Worm (Caenorhabditis elegans): ENCODE data around the gene wsp-1.

The wsp-1 gene

DNA sequence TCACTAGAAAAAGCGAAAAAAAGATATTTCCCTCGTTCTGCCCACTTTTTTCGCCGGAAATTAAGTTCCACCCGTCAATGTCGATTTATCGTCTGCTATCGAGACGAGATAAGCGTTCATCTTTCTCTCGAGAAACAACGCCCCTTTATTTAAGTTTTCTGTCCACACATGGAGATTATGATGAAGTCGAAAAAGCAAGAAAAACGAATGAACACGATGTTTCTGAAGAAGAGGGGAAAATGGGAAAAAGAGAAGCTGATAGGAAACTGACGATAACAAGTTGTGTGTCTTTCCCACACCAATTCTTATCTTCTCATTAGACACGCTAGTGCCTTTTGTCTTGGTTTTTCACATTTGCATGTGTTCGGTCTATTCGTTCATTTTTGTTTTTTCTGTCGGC lies 24.0 kb downstream of the wsp-1 start (continued):
- TF ChIP-seq sptf-1 (tag; optimal IDR thresholded peaks at IDR 0.05) (no peak), Y116A8C.19 (tag; optimal IDR thresholded peaks at IDR 0.05; ENCODE audit: borderline replicate concordance) (no peak)

DNA sequence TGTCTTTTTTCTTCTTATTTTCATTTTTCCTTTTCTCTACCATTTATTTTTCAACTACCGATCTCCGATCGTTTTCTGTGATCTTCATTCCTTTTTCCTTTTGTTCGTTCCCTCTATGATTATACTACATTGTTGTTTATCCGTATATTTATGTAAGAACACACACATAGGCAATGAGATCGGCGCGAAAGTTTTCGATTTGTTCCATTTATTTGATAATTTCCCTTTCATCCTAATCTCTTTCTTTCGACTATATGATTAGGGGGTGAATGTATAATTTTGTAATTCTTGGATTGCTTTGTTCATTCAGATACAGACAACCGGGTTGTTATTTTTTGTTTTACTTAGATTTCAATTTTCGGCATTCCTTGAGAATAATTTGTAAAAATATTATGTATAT lies 25.1 kb downstream of the wsp-1 start:
- TF ChIP-seq blmp-1 (tag; optimal IDR thresholded peaks at IDR 0.05) (peak; percentile 85), hpl-2 (GFP tag; optimal IDR thresholded peaks at IDR 0.05) (no peak), efl-1 (optimal IDR thresholded peaks at IDR 0.05) (no peak), efl-1 (GFP tag; optimal IDR thresholded peaks at IDR 0.05 in 1 of 2) (peak in 1 of 2 experiments; percentile 18)

DNA sequence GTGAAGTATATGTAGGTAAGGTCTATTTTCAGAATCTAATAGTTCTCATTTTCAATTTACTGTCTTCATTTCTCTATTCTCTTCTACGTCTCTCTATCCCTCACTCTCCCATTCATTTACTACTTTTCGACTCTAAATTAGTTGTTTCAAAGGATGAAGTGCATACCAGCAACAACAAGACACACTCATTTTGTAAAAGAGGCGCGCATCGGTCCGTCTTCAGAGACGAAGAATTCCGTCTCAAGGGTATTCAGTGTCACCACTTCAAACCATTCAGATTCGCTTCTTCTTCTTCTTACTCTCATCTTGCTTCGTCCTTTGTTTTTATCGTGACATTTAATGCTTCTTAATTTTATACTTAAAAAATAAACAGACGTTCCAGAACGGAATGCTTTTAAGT lies 27.4 kb downstream of the wsp-1 start:
- TF ChIP-seq blmp-1 (tag; optimal IDR thresholded peaks at IDR 0.05), result peak; percentile 7
- peak; percentile 75 for TF ChIP-seq nhr-85 (tag)
- peak; percentile 51 for TF ChIP-seq lin-14 (GFP tag; optimal IDR thresholded peaks at IDR 0.05)
- TF ChIP-seq fos-1 (tag; optimal IDR thresholded peaks at IDR 0.05), result no peak
- no peak for TF ChIP-seq alr-1 (tag; optimal IDR thresholded peaks at IDR 0.05; ENCODE audit: borderline replicate concordance)

DNA sequence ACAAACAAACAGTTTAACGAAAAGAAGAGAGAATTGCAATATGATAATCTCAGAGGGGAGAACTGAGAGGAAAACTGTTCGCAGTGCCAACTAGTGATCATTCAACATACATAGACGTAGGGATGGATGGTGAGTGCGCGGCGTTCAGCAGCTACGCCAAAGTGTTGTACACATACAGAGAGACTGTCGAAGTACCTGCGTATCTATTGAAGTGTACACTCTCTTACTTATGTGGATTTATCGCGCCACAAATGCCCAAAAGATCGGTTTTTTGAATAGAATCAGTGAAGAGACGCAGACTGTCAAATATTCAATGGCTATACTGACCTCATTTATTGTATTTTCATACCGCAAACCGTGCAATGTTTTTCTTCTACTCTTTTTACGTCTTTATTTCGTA lies 28.5 kb downstream of the wsp-1 start:
- peak; percentile 50 for TF ChIP-seq nhr-77 (tag; optimal IDR thresholded peaks at IDR 0.05)
- TF ChIP-seq nhr-12 (tag; optimal IDR thresholded peaks at IDR 0.05), result no peak
- TF ChIP-seq nhr-20 (tag; optimal IDR thresholded peaks at IDR 0.05), result peak; percentile 19
- peak; percentile 64 for TF ChIP-seq nhr-85 (tag)
- TF ChIP-seq elt-3 (tag; optimal IDR thresholded peaks at IDR 0.05), result peak in 2 of 6 experiments; percentile 11 to 48
- TF ChIP-seq lin-14 (GFP tag; optimal IDR thresholded peaks at IDR 0.05), result peak; percentile 69
- no peak for TF ChIP-seq lin-39 (tag; optimal IDR thresholded peaks at IDR 0.05)
- TF ChIP-seq efl-1 (optimal IDR thresholded peaks at IDR 0.05), result no peak
- peak in 1 of 2 experiments; percentile 50 for TF ChIP-seq efl-1 (GFP tag; optimal IDR thresholded peaks at IDR 0.05 in 1 of 2)
- peak; percentile 10 for TF ChIP-seq skn-1 (tag; optimal IDR thresholded peaks at IDR 0.05)
- no peak for TF ChIP-seq lin-35 (GFP tag; optimal IDR thresholded peaks at IDR 0.05)
- TF ChIP-seq mep-1 (tag; optimal IDR thresholded peaks at IDR 0.05), result peak; percentile 31
- TF ChIP-seq sup-37 (GFP tag; optimal IDR thresholded peaks at IDR 0.05), result no peak
- TF ChIP-seq pax-3 (tag; optimal IDR thresholded peaks at IDR 0.05), result no peak
- TF ChIP-seq lsy-2 (tag; optimal IDR thresholded peaks at IDR 0.05), result peak in 1 of 2 experiments; percentile 14
- no peak for TF ChIP-seq vab-15 (tag; optimal IDR thresholded peaks at IDR 0.05)
- TF ChIP-seq blmp-1 (tag; optimal IDR thresholded peaks at IDR 0.05), result peak; percentile 67
- TF ChIP-seq isw-1 (GFP tag; IDR thresholded peaks at IDR 0.05), result no peak
- no peak for TF ChIP-seq hpl-2 (GFP tag; optimal IDR thresholded peaks at IDR 0.05)
- TF ChIP-seq ama-1 (optimal IDR thresholded peaks at IDR 0.05), result no peak
- TF ChIP-seq tlp-1 (tag; optimal IDR thresholded peaks at IDR 0.05), result no peak
- no peak for TF ChIP-seq ceh-82 (tag; optimal IDR thresholded peaks at IDR 0.05)
- no peak for TF ChIP-seq ces-1 (GFP tag; optimal IDR thresholded peaks at IDR 0.05)
- TF ChIP-seq snu-23 (GFP tag; optimal IDR thresholded peaks at IDR 0.05), result peak; percentile 36
- no peak for TF ChIP-seq pqm-1 (tag; optimal IDR thresholded peaks at IDR 0.05)
- TF ChIP-seq grh-1 (GFP tag; IDR thresholded peaks at IDR 0.05), result no peak

DNA sequence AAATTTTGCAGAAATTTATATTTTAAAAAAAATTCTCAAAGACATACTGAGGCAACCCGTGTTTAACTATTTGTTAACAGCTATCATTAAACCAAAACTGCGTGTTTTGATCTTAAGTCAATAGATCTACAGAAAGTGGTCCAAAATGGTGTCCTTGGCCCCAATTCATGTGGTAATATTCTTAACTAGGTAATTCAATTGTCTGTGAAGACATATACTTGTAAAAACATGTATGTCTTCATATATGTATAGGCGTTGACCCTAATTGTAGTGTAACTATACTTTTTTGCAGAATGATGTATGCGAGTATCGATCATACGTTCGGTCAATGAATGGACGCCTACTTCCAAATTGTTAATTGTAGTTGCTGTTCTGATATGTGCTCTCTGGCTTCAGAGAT lies 29.1 kb downstream of the wsp-1 start, which contains the start of gene C07G1.15:
Gene C07G1.15, plus strand, starts transcription at position 301 of the 400 bp plus-strand sequence.
- TF ChIP-seq tbx-2 (tag; optimal IDR thresholded peaks at IDR 0.05) (no peak), elt-2 (tag; optimal IDR thresholded peaks at IDR 0.05) (no peak), lsy-2 (tag; optimal IDR thresholded peaks at IDR 0.05) (no peak), dpl-1 (GFP tag; optimal IDR thresholded peaks at IDR 0.05) (no peak), mab-9 (GFP tag; IDR thresholded peaks at IDR 0.05) (no peak), nhr-28 (tag; optimal IDR thresholded peaks at IDR 0.05) (no peak), hlh-17 (GFP tag; optimal IDR thresholded peaks at IDR 0.05; ENCODE audit: borderline replicate concordance) (no peak), hlh-4 (tag; optimal IDR thresholded peaks at IDR 0.05) (no peak), ceh-88 (GFP tag; IDR thresholded peaks at IDR 0.05) (no peak), ceh-63 (GFP tag; optimal IDR thresholded peaks at IDR 0.05) (no peak), nhr-90 (tag; optimal IDR thresholded peaks at IDR 0.05; ENCODE audit: poor library complexity) (no peak), efl-1 (optimal IDR thresholded peaks at IDR 0.05) (no peak), efl-1 (GFP tag; optimal IDR thresholded peaks at IDR 0.05 in 1 of 2) (no peak), sox-4 (tag; optimal IDR thresholded peaks at IDR 0.05) (no peak), lin-13 (GFP tag; optimal IDR thresholded peaks at IDR 0.05) (no peak), vab-15 (tag; optimal IDR thresholded peaks at IDR 0.05) (no peak)
